Worm (Caenorhabditis elegans) whole organism, L1 larva: ENCODE results near the gene K04A8.20.
A peak's percentile ranks its signal among the peaks of the same experiment; 100 is the strongest.

ENCODE experiments used
- C04F5.9 ChIP-seq: sonication (generic microtip); optimal IDR thresholded peaks from 2 replicates; lab custom pipeline; 2016; ENCODE audit warnings: missing genetic modification characterization, missing compliant biosample characterization
- C16A3.4 ChIP-seq: fragments of 150-350 bp; optimal IDR thresholded peaks from 2 replicates; lab custom pipeline; 2014; ENCODE audit warnings: missing biosample characterization, missing genetic modification characterization
- C34B4.2 ChIP-seq: sonication (generic microtip); optimal IDR thresholded peaks from 2 replicates; lab custom pipeline; 2017; ENCODE audit warnings: mild to moderate bottlenecking, missing genetic modification characterization, missing compliant biosample characterization
- F16B12.6 ChIP-seq: fragments of 150-350 bp; optimal IDR thresholded peaks from 2 replicates; lab custom pipeline; 2014; ENCODE audit warnings: missing biosample characterization, missing genetic modification characterization
- aha-1 ChIP-seq: fragments of 150-350 bp; optimal IDR thresholded peaks from 2 replicates; lab custom pipeline; 2014; ENCODE audit warnings: missing biosample characterization, missing genetic modification characterization
- alr-1 ChIP-seq: fragments of 200-800 bp; sonication (Bioruptor generic); optimal IDR thresholded peaks from 2 replicates; lab custom pipeline; 2018; ENCODE audit warnings: borderline replicate concordance, mild to moderate bottlenecking, missing genetic modification characterization, missing compliant biosample characterization
- blmp-1 ChIP-seq: fragments of 150-350 bp; optimal IDR thresholded peaks from 2 replicates; lab custom pipeline; 2014; ENCODE audit warnings: missing biosample characterization, missing genetic modification characterization
- ces-1 ChIP-seq: fragments of 150-350 bp; optimal IDR thresholded peaks from 2 replicates; lab custom pipeline; 2014; ENCODE audit warnings: missing biosample characterization, missing genetic modification reagents, missing genetic modification characterization
- efl-1 ChIP-seq, 4 experiments: fragments of 150-350 bp; optimal IDR thresholded peaks in 3 of 4; peaks in 1 of 4; 1 replicate in 1 of 4; 2 replicates in 3 of 4; lab custom pipeline; 2014; ENCODE audit warnings: missing biosample characterization in 2 of 4, missing genetic modification characterization in 2 of 4, missing genetic modification reagents in 2 of 4
- egl-13 ChIP-seq: sonication (generic microtip); optimal IDR thresholded peaks from 2 replicates; lab custom pipeline; 2016; ENCODE audit warnings: missing genotype, missing genetic modification reagents, missing genetic modification characterization, missing compliant biosample characterization
- egl-27 ChIP-seq, 2 experiments: fragments of 150-350 bp in 1 of 2; sonication (generic microtip); optimal IDR thresholded peaks; 3 replicates each; lab custom pipeline; 2017 to 2018; ENCODE audit warnings: missing biosample characterization in 2 of 2, missing genetic modification characterization in 2 of 2, missing genetic modification reagents in 2 of 2
- elt-3 ChIP-seq, 6 experiments: fragments of 150-350 bp in 1 of 6; sonication (generic microtip); optimal IDR thresholded peaks; 2 replicates each; lab custom pipeline; 2017 to 2018; ENCODE audit warnings: missing biosample characterization in 6 of 6, missing genetic modification characterization in 6 of 6, inconsistent platforms in 1 of 6
- ets-5 ChIP-seq: fragments of 200-800 bp; sonication (Bioruptor generic); IDR thresholded peaks from 2 replicates; pipeline ENCODE4 v1.3.6; 2022; ENCODE audit warnings: missing genetic modification characterization, missing compliant biosample characterization
- fkh-10 ChIP-seq: sonication (generic microtip); optimal IDR thresholded peaks from 2 replicates; lab custom pipeline; 2017; ENCODE audit warnings: missing biosample characterization, missing genetic modification reagents, missing genetic modification characterization
- fkh-4 ChIP-seq: sonication (generic microtip); optimal IDR thresholded peaks from 2 replicates; lab custom pipeline; 2016; ENCODE audit warnings: missing compliant biosample characterization, missing genetic modification characterization, borderline replicate concordance
- fkh-8 ChIP-seq: sonication (generic microtip); optimal IDR thresholded peaks from 2 replicates; lab custom pipeline; 2016; ENCODE audit warnings: mild to moderate bottlenecking, missing genetic modification characterization, missing compliant biosample characterization
- fos-1 ChIP-seq: fragments of 150-350 bp; optimal IDR thresholded peaks from 2 replicates; lab custom pipeline; 2014; ENCODE audit warnings: missing biosample characterization, missing genetic modification characterization
- grh-1 ChIP-seq: fragments of 200-800 bp; sonication (Bioruptor generic); IDR thresholded peaks from 2 replicates; pipeline ENCODE4 v1.3.6; 2022; ENCODE audit warnings: missing genetic modification reagents, missing genetic modification characterization, missing compliant biosample characterization
- hlh-17 ChIP-seq: fragments of 200-800 bp; sonication (Bioruptor generic); optimal IDR thresholded peaks from 2 replicates; lab custom pipeline; 2018; ENCODE audit warnings: missing genetic modification characterization, mild to moderate bottlenecking, missing compliant biosample characterization, moderate library complexity, borderline replicate concordance
- jun-1 ChIP-seq: fragments of 150-350 bp; optimal IDR thresholded peaks from 2 replicates; lab custom pipeline; 2014; ENCODE audit warnings: missing biosample characterization, missing genetic modification reagents, missing genetic modification characterization
- lin-13 ChIP-seq: fragments of 150-350 bp; optimal IDR thresholded peaks from 2 replicates; lab custom pipeline; 2014; ENCODE audit warnings: missing biosample characterization, missing genetic modification reagents, missing genetic modification characterization
- lin-14 ChIP-seq: fragments of 200-800 bp; sonication (Bioruptor generic); optimal IDR thresholded peaks from 2 replicates; lab custom pipeline; 2018; ENCODE audit warnings: mild to moderate bottlenecking, missing genetic modification characterization, moderate library complexity, missing compliant biosample characterization
- lin-39 ChIP-seq: fragments of 150-350 bp; optimal IDR thresholded peaks from 2 replicates; lab custom pipeline; 2014; ENCODE audit warnings: missing biosample characterization, missing genetic modification reagents, missing genetic modification characterization
- lsy-2 ChIP-seq, 2 experiments: fragments of 150-350 bp; optimal IDR thresholded peaks; 2 replicates each; lab custom pipeline; 2014; ENCODE audit warnings: missing biosample characterization in 2 of 2, missing genetic modification characterization in 2 of 2
- mab-9 ChIP-seq: fragments of 200-800 bp; sonication (Bioruptor generic); IDR thresholded peaks from 2 replicates; pipeline ENCODE4 v1.3.6; 2022; ENCODE audit warnings: missing genetic modification reagents, missing genetic modification characterization, missing compliant biosample characterization
- mdl-1 ChIP-seq, 2 experiments: fragments of 150-350 bp; optimal IDR thresholded peaks; 2 replicates each; lab custom pipeline; 2014 to 2017; ENCODE audit warnings: missing biosample characterization in 2 of 2, missing genetic modification characterization in 2 of 2, inconsistent platforms in 1 of 2
- mef-2 ChIP-seq: fragments of 150-350 bp; optimal IDR thresholded peaks from 2 replicates; lab custom pipeline; 2014; ENCODE audit warnings: missing biosample characterization, missing genetic modification characterization
- mep-1 ChIP-seq: fragments of 150-350 bp; optimal IDR thresholded peaks from 2 replicates; lab custom pipeline; 2014; ENCODE audit warnings: missing biosample characterization, missing genetic modification characterization
- nhr-19 ChIP-seq: fragments of 200-800 bp; sonication (Bioruptor generic); conservative IDR thresholded peaks from 2 replicates; pipeline ENCODE4 v1.3.6; 2022; ENCODE audit warnings: missing genetic modification characterization, missing compliant biosample characterization
- nhr-28 ChIP-seq: fragments of 150-350 bp; optimal IDR thresholded peaks from 2 replicates; lab custom pipeline; 2014; ENCODE audit warnings: missing biosample characterization, missing genetic modification characterization
- nhr-47 ChIP-seq: sonication (generic microtip); optimal IDR thresholded peaks from 2 replicates; lab custom pipeline; 2016; ENCODE audit warnings: mild to moderate bottlenecking, missing genetic modification characterization, moderate library complexity, missing compliant biosample characterization
- nhr-71 ChIP-seq: sonication (generic microtip); optimal IDR thresholded peaks from 2 replicates; lab custom pipeline; 2016; ENCODE audit warnings: mild to moderate bottlenecking, missing genetic modification characterization, moderate library complexity, missing compliant biosample characterization
- nhr-84 ChIP-seq: sonication (generic microtip); optimal IDR thresholded peaks from 2 replicates; lab custom pipeline; 2017; ENCODE audit warnings: missing biosample characterization, missing genetic modification characterization
- nhr-90 ChIP-seq: sonication (generic microtip); optimal IDR thresholded peaks from 2 replicates; lab custom pipeline; 2016; ENCODE audit warnings: mild to moderate bottlenecking, missing genetic modification characterization, missing compliant biosample characterization; ENCODE audit not compliant: poor library complexity
- pag-3 ChIP-seq: sonication (generic microtip); optimal IDR thresholded peaks from 2 replicates; lab custom pipeline; 2017; ENCODE audit warnings: missing genetic modification characterization, mild to moderate bottlenecking, missing compliant biosample characterization, antibody characterized with exemption, borderline replicate concordance; ENCODE audit not compliant: insufficient read depth
- pax-3 ChIP-seq: fragments of 200-800 bp; sonication (Bioruptor generic); optimal IDR thresholded peaks from 2 replicates; lab custom pipeline; 2018; ENCODE audit warnings: mild to moderate bottlenecking, missing genetic modification characterization, moderate library complexity, missing compliant biosample characterization
- rnt-1 ChIP-seq: sonication (generic microtip); optimal IDR thresholded peaks from 2 replicates; lab custom pipeline; 2016; ENCODE audit warnings: mild to moderate bottlenecking, missing genetic modification characterization, moderate library complexity, missing compliant biosample characterization
- sox-4 ChIP-seq: sonication (generic microtip); optimal IDR thresholded peaks from 2 replicates; lab custom pipeline; 2016; ENCODE audit warnings: missing genetic modification characterization, missing compliant biosample characterization
- sptf-1 ChIP-seq: fragments of 150-350 bp; optimal IDR thresholded peaks from 2 replicates; lab custom pipeline; 2014; ENCODE audit warnings: missing biosample characterization, missing genetic modification characterization
- sup-37 ChIP-seq: fragments of 200-800 bp; sonication (Bioruptor generic); optimal IDR thresholded peaks from 2 replicates; lab custom pipeline; 2018; ENCODE audit warnings: mild to moderate bottlenecking, missing genetic modification characterization, missing compliant biosample characterization
- swsn-7 ChIP-seq: sonication (generic microtip); optimal IDR thresholded peaks from 2 replicates; lab custom pipeline; 2016; ENCODE audit warnings: missing genetic modification characterization, missing compliant biosample characterization
- tbx-2 ChIP-seq: sonication (generic microtip); optimal IDR thresholded peaks from 2 replicates; lab custom pipeline; 2016; ENCODE audit warnings: missing genetic modification characterization, missing compliant biosample characterization
- tlp-1 ChIP-seq: fragments of 150-350 bp; optimal IDR thresholded peaks from 2 replicates; lab custom pipeline; 2014; ENCODE audit warnings: missing biosample characterization, missing genetic modification characterization
- unc-130 ChIP-seq: fragments of 150-350 bp; optimal IDR thresholded peaks from 2 replicates; lab custom pipeline; 2017; ENCODE audit warnings: missing biosample characterization, missing genetic modification characterization, inconsistent platforms
- unc-62 ChIP-seq: fragments of 150-350 bp; optimal IDR thresholded peaks from 2 replicates; lab custom pipeline; 2014; ENCODE audit warnings: missing biosample characterization, missing genetic modification reagents, missing genetic modification characterization
- xbp-1 ChIP-seq: sonication (generic microtip); optimal IDR thresholded peaks from 2 replicates; lab custom pipeline; 2016; ENCODE audit warnings: missing genetic modification characterization, missing compliant biosample characterization
- zag-1 ChIP-seq: fragments of 150-350 bp; optimal IDR thresholded peaks from 2 replicates; lab custom pipeline; 2014; ENCODE audit warnings: missing biosample characterization, missing genetic modification characterization
- ztf-11 ChIP-seq, 2 experiments: sonication (generic microtip); optimal IDR thresholded peaks; 2 replicates each; lab custom pipeline; 2016 to 2017; ENCODE audit warnings: missing genetic modification characterization in 2 of 2, missing biosample characterization in 1 of 2, missing compliant biosample characterization in 1 of 2
- ztf-4 ChIP-seq: fragments of 150-350 bp; optimal IDR thresholded peaks from 2 replicates; lab custom pipeline; 2014; ENCODE audit warnings: missing biosample characterization, missing genetic modification characterization

K04A8.20 gene

DNA sequence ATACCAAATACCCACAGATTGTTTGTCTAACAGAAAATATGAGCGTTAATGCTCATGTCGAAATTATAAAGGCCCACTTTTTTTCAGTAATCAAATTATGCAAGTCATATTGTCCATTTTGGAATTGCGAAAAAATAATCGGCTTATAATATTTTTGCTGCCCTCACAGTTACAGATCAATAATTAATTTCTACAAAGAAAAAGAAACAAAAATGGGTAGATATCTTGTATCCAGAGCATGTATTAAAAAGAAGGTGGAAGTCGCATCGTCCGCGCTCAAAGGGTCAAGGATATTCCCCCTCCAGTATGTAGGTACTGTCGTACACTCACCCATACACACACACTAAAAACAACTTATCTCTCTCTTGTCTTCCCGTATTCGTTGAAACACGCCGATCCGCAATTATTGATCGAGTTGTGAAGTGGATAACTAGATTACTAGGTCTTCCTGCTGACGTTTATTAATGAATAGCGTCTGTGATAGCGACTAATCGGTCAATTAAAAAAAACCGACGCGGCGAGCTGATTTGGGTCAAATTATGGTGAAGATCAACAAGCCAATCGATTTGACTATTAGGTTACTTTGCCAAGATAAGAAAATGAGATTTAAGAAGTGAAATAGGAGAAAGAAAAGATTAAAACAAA lies 35.3 kb upstream of the K04A8.20 start (continued):
- TF ChIP-seq mep-1 (tag; lab: Kevin White, UChicago) = no peak
- no peak for TF ChIP-seq ets-5 (GFP tag; lab: Robert Waterston, UW)

DNA sequence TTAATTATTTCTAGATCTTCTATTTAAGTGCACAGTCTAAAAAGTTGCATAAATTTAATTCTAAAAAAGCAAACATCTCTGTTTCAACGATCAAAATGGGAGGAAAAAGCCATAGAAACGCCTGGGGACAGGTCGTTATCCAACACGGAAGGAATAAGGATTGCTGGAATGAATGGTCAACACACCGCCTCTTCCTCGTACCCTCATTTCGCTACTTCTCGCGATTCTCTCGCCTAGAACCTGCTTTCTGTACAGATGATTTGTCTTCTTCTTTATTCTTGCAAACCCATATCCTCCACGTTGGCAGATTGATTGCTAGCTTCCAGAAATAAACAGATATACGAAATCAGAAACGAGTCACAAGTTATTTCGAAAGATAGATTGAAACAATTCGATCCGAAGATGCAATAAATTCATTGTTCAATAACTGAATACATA lies 34.3 kb upstream of the K04A8.20 start, which contains the start of gene dpy-11:
Gene dpy-11, minus strand, starts transcription at position 354 of the 438 bp plus-strand sequence.
- no peak for TF ChIP-seq xbp-1
- no peak for TF ChIP-seq C04F5.9 (tag; lab: Kevin White, UChicago)
- no peak for TF ChIP-seq fkh-4 (tag; lab: Kevin White, UChicago)
- TF ChIP-seq elt-3 (tag; optimal IDR thresholded peaks at IDR 0.05; lab: Kevin White, UChicago) = peak in 2 of 6 experiments; percentile 12 to 43
- no peak for TF ChIP-seq tlp-1 (tag; lab: Kevin White, UChicago)
- TF ChIP-seq F16B12.6 (tag; lab: Kevin White, UChicago) = no peak
- peak; percentile 44 for TF ChIP-seq nhr-90 (tag; lab: Kevin White, UChicago)
- peak; percentile 23 for TF ChIP-seq rnt-1 (tag; lab: Kevin White, UChicago)
- TF ChIP-seq ztf-11 (tag; optimal IDR thresholded peaks at IDR 0.05; lab: Kevin White, UChicago) = no peak
- TF ChIP-seq sox-4 (tag; lab: Kevin White, UChicago) = no peak
- peak; percentile 44; the same call in 1 of the 2 replicates for TF ChIP-seq nhr-19
- TF ChIP-seq mdl-1 (tag; optimal IDR thresholded peaks at IDR 0.05; lab: Kevin White, UChicago) = no peak
- TF ChIP-seq lin-14 = peak; percentile 39
- no peak for TF ChIP-seq nhr-84 (tag; lab: Kevin White, UChicago)
- TF ChIP-seq hlh-17 (GFP tag; lab: Kevin White, UChicago) = no peak
- TF ChIP-seq ztf-4 (tag; lab: Kevin White, UChicago) = peak; percentile 60
- TF ChIP-seq nhr-47 (tag; lab: Kevin White, UChicago) = peak; percentile 13
- no peak for TF ChIP-seq sptf-1 (tag; lab: Kevin White, UChicago)
- no peak for TF ChIP-seq efl-1 (optimal IDR thresholded peaks at IDR 0.05; lab: Kevin White, UChicago)
- peak in 1 of 2 experiments; percentile 89 for TF ChIP-seq efl-1 (GFP tag; optimal IDR thresholded peaks at IDR 0.05 in 1 of 2; lab: Kevin White, UChicago)
- no peak for TF ChIP-seq jun-1
- no peak for TF ChIP-seq fkh-10
- 0 out of 2 replicates have a peak, but pooled peaks have one; percentile 33 for TF ChIP-seq grh-1
- no peak for TF ChIP-seq unc-62
- TF ChIP-seq sup-37 (GFP tag; lab: Kevin White, UChicago) = no peak
- peak; percentile 64 for TF ChIP-seq nhr-71
- TF ChIP-seq pag-3 = no peak
- no peak for TF ChIP-seq C16A3.4
- no peak for TF ChIP-seq egl-27 (tag; optimal IDR thresholded peaks at IDR 0.05; lab: Kevin White, UChicago)
- no peak for TF ChIP-seq aha-1 (tag; lab: Kevin White, UChicago)
- TF ChIP-seq lin-13 (GFP tag; lab: Kevin White, UChicago) = no peak
- TF ChIP-seq egl-13 = no peak
- TF ChIP-seq mef-2 (tag; lab: Kevin White, UChicago) = no peak
- TF ChIP-seq blmp-1 (tag; lab: Kevin White, UChicago) = peak; percentile 38
- TF ChIP-seq C34B4.2 (tag; lab: Kevin White, UChicago) = no peak
- peak; percentile 24 for TF ChIP-seq swsn-7 (tag; lab: Kevin White, UChicago)
- TF ChIP-seq ces-1 = no peak
- no peak for TF ChIP-seq fos-1 (tag; lab: Kevin White, UChicago)
- no peak for TF ChIP-seq zag-1 (tag; lab: Kevin White, UChicago)
- no peak for TF ChIP-seq unc-130 (tag; lab: Kevin White, UChicago)
- no peak for TF ChIP-seq pax-3 (tag; lab: Kevin White, UChicago)
- TF ChIP-seq alr-1 (tag; lab: Kevin White, UChicago) = no peak
- TF ChIP-seq tbx-2 (tag; lab: Kevin White, UChicago) = no peak
- TF ChIP-seq fkh-8 (tag; lab: Kevin White, UChicago) = no peak
- no peak for TF ChIP-seq lsy-2 (tag; optimal IDR thresholded peaks at IDR 0.05; lab: Kevin White, UChicago)
- TF ChIP-seq mab-9 (GFP tag; lab: Robert Waterston, UW) = no peak
- TF ChIP-seq lin-39 (tag; lab: Kevin White, UChicago) = no peak
- no peak for TF ChIP-seq nhr-28 (tag; lab: Kevin White, UChicago)
